Fruit fly (Drosophila melanogaster): Measurements from ENCODE around the gene Ccdc56.

Gene Ccdc56

DNA sequence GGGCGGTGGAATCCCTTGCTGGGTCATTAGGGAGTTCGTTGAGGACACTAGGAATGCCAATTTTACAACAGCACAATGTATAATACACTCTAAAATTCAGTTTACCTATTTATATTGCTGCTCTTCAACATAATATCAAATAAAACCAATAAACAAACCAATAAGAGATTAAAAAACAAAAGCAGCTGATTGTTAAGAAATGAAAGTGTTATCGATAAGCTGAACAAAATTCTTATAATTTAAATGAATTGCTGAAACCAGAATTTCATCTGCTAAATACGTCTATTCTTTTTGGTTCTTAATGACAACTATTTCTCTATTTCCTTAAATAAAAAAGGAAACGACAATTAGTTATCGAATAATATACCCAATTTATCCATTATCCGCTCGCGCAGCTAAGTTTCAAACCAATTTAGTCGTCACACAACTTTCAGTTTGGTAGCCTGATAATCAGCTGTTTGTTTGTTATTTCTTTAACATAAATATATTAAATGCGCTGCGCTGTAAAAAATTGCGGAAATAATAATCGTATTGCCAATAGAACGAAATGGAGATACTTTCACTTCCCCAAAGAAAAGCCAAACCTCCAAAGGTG lies 17.5 kb upstream of the Ccdc56 start, which contains the start of the genes Pldn and CG14135:
Gene Pldn, minus strand, starts transcription at position 197 of the 595 bp plus-strand sequence.
Gene CG14135, plus strand, starts transcription at position 369 of the 595 bp plus-strand sequence.
- TF ChIP-seq salr (GFP tag; optimal IDR thresholded peaks at IDR 0.05) (no peak), CG10669 (GFP tag; optimal IDR thresholded peaks at IDR 0.05) (no peak), Blimp-1 (GFP tag; optimal IDR thresholded peaks at IDR 0.05) (peak; percentile 38), CG3032 (tag; optimal IDR thresholded peaks at IDR 0.05) (peak; percentile 2), fd59A (GFP tag; optimal IDR thresholded peaks at IDR 0.05) (no peak), fkh (GFP tag; optimal IDR thresholded peaks at IDR 0.05) (peak; percentile 62), CG7368 (GFP tag; optimal IDR thresholded peaks at IDR 0.05) (no peak), CG6808 (GFP tag; optimal IDR thresholded peaks at IDR 0.05) (no peak), Hr38 (GFP tag; optimal IDR thresholded peaks at IDR 0.05) (no peak), topi (GFP tag; optimal IDR thresholded peaks at IDR 0.05) (no peak), CG6792 (GFP tag; optimal IDR thresholded peaks at IDR 0.05) (no peak), spab (GFP tag; optimal IDR thresholded peaks at IDR 0.05) (no peak), CG9139 (GFP tag; optimal IDR thresholded peaks at IDR 0.05) (no peak), dsx (GFP tag; optimal IDR thresholded peaks at IDR 0.05; ENCODE audit: poor library complexity, severe bottlenecking) (no peak), CG3919 (GFP tag; optimal IDR thresholded peaks at IDR 0.05) (no peak), CG8319 (GFP tag; optimal IDR thresholded peaks at IDR 0.05) (no peak), net (GFP tag; optimal IDR thresholded peaks at IDR 0.05) (no peak), achi (GFP tag; optimal IDR thresholded peaks at IDR 0.05) (no peak), OdsH (GFP tag; optimal IDR thresholded peaks at IDR 0.05) (no peak), Ets96B (tag; optimal IDR thresholded peaks at IDR 0.05) (no peak), CG11762 (GFP tag; optimal IDR thresholded peaks at IDR 0.05; ENCODE audit: insufficient read depth) (no peak)

DNA sequence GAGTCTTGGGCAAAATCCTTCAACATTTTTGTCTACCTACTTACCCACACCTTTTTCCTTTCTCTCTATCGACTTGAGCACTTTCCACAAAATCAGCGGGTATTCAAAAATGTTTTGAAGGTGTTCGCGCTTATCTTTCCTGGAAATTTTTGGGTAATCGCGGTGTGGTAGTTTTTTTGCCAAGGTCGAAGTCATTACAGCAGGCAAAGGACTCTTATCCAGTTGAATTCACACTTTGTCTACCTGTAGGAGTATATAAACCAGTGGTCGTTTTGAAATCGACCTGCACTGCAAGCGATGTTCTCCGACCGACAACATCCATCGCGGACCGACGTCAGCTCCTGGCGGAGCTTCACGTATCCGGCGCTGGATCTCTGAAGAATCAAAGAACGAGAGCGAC lies 15.9 kb upstream of the Ccdc56 start:
- TF ChIP-seq CG31627 (GFP tag; optimal IDR thresholded peaks at IDR 0.05) (no peak), CG3032 (tag; optimal IDR thresholded peaks at IDR 0.05) (no peak), Blimp-1 (GFP tag; optimal IDR thresholded peaks at IDR 0.05) (no peak), fd59A (GFP tag; optimal IDR thresholded peaks at IDR 0.05) (no peak), pdm3 (GFP tag; optimal IDR thresholded peaks at IDR 0.05) (no peak)

DNA sequence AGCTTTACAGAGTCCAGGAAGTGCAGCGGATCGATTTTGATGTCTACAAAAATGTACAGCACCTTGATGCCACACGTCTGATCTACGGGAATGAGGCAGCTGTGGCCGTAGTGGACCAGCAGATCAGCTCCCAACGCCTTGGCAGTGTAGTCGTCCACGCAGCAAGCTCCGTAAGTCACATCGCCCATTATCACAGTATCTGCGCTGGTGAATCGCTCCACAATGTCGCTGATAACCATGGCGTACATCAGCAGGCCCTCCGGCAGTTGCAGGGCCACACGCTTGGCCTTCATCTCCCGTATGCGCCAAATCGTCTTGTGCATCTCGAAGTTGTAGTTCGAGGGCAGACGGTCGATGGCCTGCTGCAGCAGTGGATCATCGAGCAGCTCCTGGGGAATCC lies 13.7 kb upstream of the Ccdc56 start:
- TF ChIP-seq Sox15 (GFP tag; optimal IDR thresholded peaks at IDR 0.05) = no peak
- no peak for TF ChIP-seq Hr4 (GFP tag; optimal IDR thresholded peaks at IDR 0.05)
- TF ChIP-seq fd85E (GFP tag; optimal IDR thresholded peaks at IDR 0.05) = no peak
- no peak for TF ChIP-seq CG10669 (GFP tag; optimal IDR thresholded peaks at IDR 0.05)
- TF ChIP-seq CG6808 (GFP tag; optimal IDR thresholded peaks at IDR 0.05) = no peak
- TF ChIP-seq CG7368 (GFP tag; optimal IDR thresholded peaks at IDR 0.05) = no peak

DNA sequence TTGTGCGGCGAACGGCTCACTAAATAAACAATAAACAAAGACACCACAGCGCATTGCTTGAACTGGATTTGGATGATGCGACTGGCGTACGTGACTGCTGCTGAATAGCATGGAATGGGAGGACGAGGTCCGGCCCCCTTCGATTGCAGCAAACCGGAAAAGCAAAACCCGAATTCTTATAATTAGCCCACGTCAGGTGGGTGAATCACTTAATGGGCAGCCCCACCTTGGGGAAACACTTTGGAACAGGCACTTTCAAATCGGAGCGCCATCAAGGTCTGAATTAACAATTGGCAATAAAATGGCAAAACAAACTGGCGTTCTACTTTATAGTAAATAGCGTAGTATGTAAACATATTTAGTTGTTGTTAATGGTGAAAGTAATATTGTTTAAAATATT lies 13.0 kb upstream of the Ccdc56 start:
- TF ChIP-seq CG10631 (GFP tag; optimal IDR thresholded peaks at IDR 0.05) (no peak), Eip78C (GFP tag) (peak; percentile 19), CG4318 (GFP tag; optimal IDR thresholded peaks at IDR 0.05) (no peak)

DNA sequence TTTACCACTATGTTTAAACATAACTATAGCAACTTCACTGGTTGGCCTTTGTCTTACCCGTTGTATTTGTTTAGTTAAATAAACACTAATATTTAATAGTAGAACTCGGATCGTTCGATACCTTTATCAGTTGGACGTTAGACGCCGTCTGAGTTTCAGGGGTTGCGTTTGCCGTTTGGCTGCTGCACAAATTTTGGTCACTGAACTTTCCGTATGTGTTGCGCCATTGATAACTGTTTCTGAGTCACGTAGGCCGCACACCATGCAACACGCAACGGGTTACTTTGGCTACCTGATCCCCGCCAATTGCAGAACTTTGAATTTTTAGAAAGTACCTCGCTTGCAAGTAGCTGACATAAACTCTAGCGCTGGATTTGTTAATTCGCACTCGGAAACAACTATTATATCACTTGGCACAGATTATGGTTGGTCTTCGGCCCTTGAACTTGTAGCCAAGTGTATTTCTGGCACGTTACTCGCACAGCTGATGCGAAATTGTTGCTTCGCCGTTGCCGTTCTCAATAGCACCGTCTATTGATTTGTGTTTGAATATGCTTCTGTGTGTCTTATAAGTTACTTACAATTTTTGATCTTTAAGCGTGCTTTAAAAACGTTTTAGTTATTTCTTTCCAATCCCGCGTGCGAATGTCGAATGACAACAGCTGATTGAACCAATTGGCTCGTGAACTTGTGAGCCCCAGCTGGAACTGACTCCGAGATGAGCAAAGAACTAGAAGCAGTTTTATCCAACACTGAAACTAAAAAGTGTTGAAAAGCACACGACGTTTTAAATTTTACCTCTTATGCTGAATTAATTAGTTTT lies 12.3 kb upstream of the Ccdc56 start, which contains the start of gene Dph1:
Gene Dph1, minus strand, starts transcription at position 670 of the 823 bp plus-strand sequence.
- TF ChIP-seq Sox14 (GFP tag; optimal IDR thresholded peaks at IDR 0.05) (peak; percentile 93), CG7368 (GFP tag; optimal IDR thresholded peaks at IDR 0.05) (peak; percentile 95), Blimp-1 (GFP tag; optimal IDR thresholded peaks at IDR 0.05) (peak; percentile 65), Eip75B (GFP tag; optimal IDR thresholded peaks at IDR 0.05) (peak; percentile 91), Hr39 (GFP tag; optimal IDR thresholded peaks at IDR 0.05) (peak; percentile 89), fkh (GFP tag; optimal IDR thresholded peaks at IDR 0.05) (peak; percentile 90), esn (GFP tag; optimal IDR thresholded peaks at IDR 0.05) (peak; percentile 94), svp (GFP tag) (peak; percentile 97), Lpt (GFP tag; optimal IDR thresholded peaks at IDR 0.05) (peak; percentile 90), CG11902 (GFP tag; optimal IDR thresholded peaks at IDR 0.05) (peak; percentile 86), CG1621 (tag; optimal IDR thresholded peaks at IDR 0.05) (peak; percentile 93), CG9139 (GFP tag; optimal IDR thresholded peaks at IDR 0.05) (peak; percentile 92), vri (GFP tag; optimal IDR thresholded peaks at IDR 0.05) (peak; percentile 95), Hr4 (GFP tag; optimal IDR thresholded peaks at IDR 0.05) (peak; percentile 92), fd59A (GFP tag; optimal IDR thresholded peaks at IDR 0.05) (peak; percentile 81), fd85E (GFP tag; optimal IDR thresholded peaks at IDR 0.05) (peak; percentile 88), ss (GFP tag; optimal IDR thresholded peaks at IDR 0.05) (peak; percentile 94 to 96), CG31627 (GFP tag; optimal IDR thresholded peaks at IDR 0.05) (peak; percentile 90), topi (GFP tag; optimal IDR thresholded peaks at IDR 0.05) (peak; percentile 93), CG6792 (GFP tag; optimal IDR thresholded peaks at IDR 0.05) (peak; percentile 92), lz (GFP tag; optimal IDR thresholded peaks at IDR 0.05) (peak; percentile 92)

All from whole organism, prepupa.